Worm (Caenorhabditis elegans) whole organism, L2 larva: ENCODE results near the gene Y75B12A.2.
A peak's percentile ranks its signal among the peaks of the same experiment; 100 is the strongest.

Experiments used
- C34F6.9 ChIP-seq: fragments of 150-350 bp; optimal IDR thresholded peaks from 2 replicates; lab custom pipeline; 2014; ENCODE audit warnings: missing biosample characterization, missing genetic modification characterization
- F13H6.1 ChIP-seq: sonication (generic microtip); optimal IDR thresholded peaks from 2 replicates; lab custom pipeline; 2016; ENCODE audit warnings: missing genetic modification characterization, missing compliant biosample characterization
- R02D3.7 ChIP-seq: fragments of 150-350 bp; optimal IDR thresholded peaks from 2 replicates; lab custom pipeline; 2014; ENCODE audit warnings: missing biosample characterization, missing genetic modification characterization
- Y55F3AM.14 ChIP-seq: fragments of 200-800 bp; sonication (Bioruptor generic); optimal IDR thresholded peaks from 2 replicates; lab custom pipeline; 2018; ENCODE audit warnings: mild to moderate bottlenecking, missing genetic modification characterization, missing compliant biosample characterization
- alr-1 ChIP-seq: fragments of 150-350 bp; optimal IDR thresholded peaks from 2 replicates; lab custom pipeline; 2014; ENCODE audit warnings: missing biosample characterization, missing genetic modification characterization
- aly-2 ChIP-seq: fragments of 150-350 bp; optimal IDR thresholded peaks from 2 replicates; lab custom pipeline; 2014; ENCODE audit warnings: missing biosample characterization, missing genetic modification characterization
- blmp-1 ChIP-seq: sonication (generic microtip); optimal IDR thresholded peaks from 2 replicates; lab custom pipeline; 2017; ENCODE audit warnings: missing genetic modification characterization, mild to moderate bottlenecking, missing compliant biosample characterization, antibody characterized with exemption, moderate library complexity; ENCODE audit not compliant: insufficient read depth
- ceh-16 ChIP-seq: fragments of 150-350 bp; optimal IDR thresholded peaks from 2 replicates; lab custom pipeline; 2014; ENCODE audit warnings: missing biosample characterization, missing genetic modification characterization
- ceh-82 ChIP-seq: fragments of 150-350 bp; optimal IDR thresholded peaks from 2 replicates; lab custom pipeline; 2014; ENCODE audit warnings: missing biosample characterization, missing genetic modification characterization
- crh-2 ChIP-seq: sonication (generic microtip); optimal IDR thresholded peaks from 2 replicates; lab custom pipeline; 2017; ENCODE audit warnings: missing biosample characterization, missing genetic modification characterization
- dmd-4 ChIP-seq: sonication (generic microtip); optimal IDR thresholded peaks from 2 replicates; lab custom pipeline; 2017; ENCODE audit warnings: missing biosample characterization, missing genetic modification characterization
- elt-1 ChIP-seq: fragments of 150-350 bp; optimal IDR thresholded peaks from 2 replicates; lab custom pipeline; 2014; ENCODE audit warnings: missing biosample characterization, missing genetic modification characterization
- elt-3 ChIP-seq: sonication (generic microtip); optimal IDR thresholded peaks from 2 replicates; lab custom pipeline; 2017; ENCODE audit warnings: missing biosample characterization, missing genetic modification characterization
- fos-1 ChIP-seq: fragments of 150-350 bp; optimal IDR thresholded peaks from 2 replicates; lab custom pipeline; 2014; ENCODE audit warnings: missing biosample characterization, missing genetic modification characterization
- gmeb-1 ChIP-seq: fragments of 150-350 bp; optimal IDR thresholded peaks from 2 replicates; lab custom pipeline; 2014; ENCODE audit warnings: missing biosample characterization, missing genetic modification characterization
- lin-11 ChIP-seq: fragments of 150-350 bp; sonication (generic microtip); optimal IDR thresholded peaks from 2 replicates; lab custom pipeline; 2014; ENCODE audit warnings: missing biosample characterization, missing genetic modification characterization, inconsistent platforms, mixed read lengths
- lin-13 ChIP-seq: fragments of 150-350 bp; optimal IDR thresholded peaks from 2 replicates; lab custom pipeline; 2014; ENCODE audit warnings: missing biosample characterization, missing genetic modification reagents, missing genetic modification characterization
- lin-39 ChIP-seq: fragments of 150-350 bp; optimal IDR thresholded peaks from 2 replicates; lab custom pipeline; 2014; ENCODE audit warnings: missing biosample characterization, missing genetic modification reagents, missing genetic modification characterization
- lsy-2 ChIP-seq, 2 experiments: fragments of 150-350 bp in 1 of 2; sonication (generic microtip) in 1 of 2; optimal IDR thresholded peaks; 2 replicates each; lab custom pipeline; 2014 to 2017; ENCODE audit warnings: missing biosample characterization in 2 of 2, missing genetic modification characterization in 2 of 2
- mab-5 ChIP-seq: fragments of 150-350 bp; optimal IDR thresholded peaks from 2 replicates; lab custom pipeline; 2014; ENCODE audit warnings: missing biosample characterization, missing genetic modification characterization
- mdl-1 ChIP-seq, 2 experiments: fragments of 150-350 bp in 1 of 2; sonication (generic microtip) in 1 of 2; optimal IDR thresholded peaks; 2 replicates each; lab custom pipeline; 2017; ENCODE audit warnings: missing biosample characterization in 2 of 2, missing genetic modification characterization in 2 of 2
- nhr-10 ChIP-seq: sonication (generic microtip); optimal IDR thresholded peaks from 2 replicates; lab custom pipeline; 2017; ENCODE audit warnings: missing biosample characterization, missing genetic modification characterization
- nhr-11 ChIP-seq: fragments of 150-350 bp; optimal IDR thresholded peaks from 2 replicates; lab custom pipeline; 2014; ENCODE audit warnings: missing biosample characterization, missing genetic modification characterization
- nhr-12 ChIP-seq: fragments of 150-350 bp; optimal IDR thresholded peaks from 2 replicates; lab custom pipeline; 2014; ENCODE audit warnings: missing biosample characterization, missing genetic modification characterization
- nhr-129 ChIP-seq: fragments of 150-350 bp; optimal IDR thresholded peaks from 2 replicates; lab custom pipeline; 2014; ENCODE audit warnings: missing biosample characterization, missing genetic modification characterization
- nhr-21 ChIP-seq: fragments of 150-350 bp; optimal IDR thresholded peaks from 2 replicates; lab custom pipeline; 2014; ENCODE audit warnings: missing biosample characterization, missing genetic modification characterization
- nhr-23 ChIP-seq: fragments of 150-350 bp; optimal IDR thresholded peaks from 2 replicates; lab custom pipeline; 2014; ENCODE audit warnings: missing biosample characterization, missing genetic modification reagents, missing genetic modification characterization
- nhr-237 ChIP-seq: fragments of 150-350 bp; optimal IDR thresholded peaks from 2 replicates; lab custom pipeline; 2014; ENCODE audit warnings: missing biosample characterization, missing genetic modification characterization
- nhr-25 ChIP-seq: fragments of 150-350 bp; sonication (generic microtip); optimal IDR thresholded peaks from 3 replicates; lab custom pipeline; 2014; ENCODE audit warnings: missing biosample characterization, missing genetic modification characterization
- nhr-6 ChIP-seq: fragments of 150-350 bp; optimal IDR thresholded peaks from 2 replicates; lab custom pipeline; 2014; ENCODE audit warnings: missing biosample characterization, missing genetic modification characterization
- nhr-77 ChIP-seq: fragments of 150-350 bp; optimal IDR thresholded peaks from 2 replicates; lab custom pipeline; 2014; ENCODE audit warnings: missing biosample characterization, missing genetic modification characterization
- sem-4 ChIP-seq: fragments of 150-350 bp; optimal IDR thresholded peaks from 2 replicates; lab custom pipeline; 2014; ENCODE audit warnings: missing biosample characterization, missing genetic modification reagents, missing genetic modification characterization
- skn-1 ChIP-seq: sonication (generic microtip); optimal IDR thresholded peaks from 2 replicates; lab custom pipeline; 2017; ENCODE audit warnings: missing biosample characterization, missing genetic modification characterization
- sma-3 ChIP-seq: sonication (generic microtip); optimal IDR thresholded peaks from 2 replicates; lab custom pipeline; 2016; ENCODE audit warnings: missing genetic modification reagents, missing genetic modification characterization, missing compliant biosample characterization
- sma-9 ChIP-seq, 2 experiments: fragments of 150-350 bp in 1 of 2; sonication (generic microtip) in 1 of 2; optimal IDR thresholded peaks; 2 replicates each; lab custom pipeline; 2014 to 2016; ENCODE audit warnings: missing genetic modification characterization in 2 of 2, mild to moderate bottlenecking in 1 of 2, missing biosample characterization in 1 of 2, missing compliant biosample characterization in 1 of 2, missing genetic modification reagents in 1 of 2, moderate library complexity in 1 of 2
- unc-55 ChIP-seq: fragments of 150-350 bp; sonication (generic microtip); optimal IDR thresholded peaks from 3 replicates; lab custom pipeline; 2014; ENCODE audit warnings: missing biosample characterization, missing genetic modification reagents, missing genetic modification characterization
- unc-62 ChIP-seq: fragments of 150-350 bp; optimal IDR thresholded peaks from 2 replicates; lab custom pipeline; 2014; ENCODE audit warnings: missing biosample characterization, missing genetic modification reagents, missing genetic modification characterization
- ztf-11 ChIP-seq: sonication (generic microtip); optimal IDR thresholded peaks from 2 replicates; lab custom pipeline; 2017; ENCODE audit warnings: missing biosample characterization, missing genetic modification characterization
- ztf-4 ChIP-seq: fragments of 150-350 bp; optimal IDR thresholded peaks from 2 replicates; lab custom pipeline; 2014; ENCODE audit warnings: missing biosample characterization, missing genetic modification characterization

The Y75B12A.2 gene

ce11 chrV:15152010-15152409 is 42.6 kb downstream of the Y75B12A.2 start:
- TF ChIP-seq C34F6.9 (tag; lab: Kevin White, UChicago) (no peak), nhr-10 (no peak), sma-9 (GFP tag; optimal IDR thresholded peaks at IDR 0.05; lab: Kevin White, UChicago) (no peak), sma-9 (tag; optimal IDR thresholded peaks at IDR 0.05; lab: Kevin White, UChicago) (no peak), unc-62 (GFP tag; lab: Kevin White, UChicago) (no peak), nhr-129 (tag; lab: Kevin White, UChicago) (no peak), alr-1 (no peak), dmd-4 (tag; lab: Kevin White, UChicago) (no peak), lin-13 (no peak), Y55F3AM.14 (GFP tag; lab: Kevin White, UChicago) (no peak), nhr-12 (tag; lab: Kevin White, UChicago) (no peak), R02D3.7 (tag; lab: Kevin White, UChicago) (no peak), ztf-4 (tag; lab: Kevin White, UChicago) (no peak), skn-1 (no peak), lsy-2 (tag; optimal IDR thresholded peaks at IDR 0.05; lab: Kevin White, UChicago) (no peak), mdl-1 (tag; optimal IDR thresholded peaks at IDR 0.05; lab: Kevin White, UChicago) (no peak), aly-2 (tag; lab: Kevin White, UChicago) (no peak), nhr-6 (tag; lab: Kevin White, UChicago) (no peak)

- TF ChIP-seq F13H6.1 (tag; lab: Kevin White, UChicago): no peak
- TF ChIP-seq lin-39 (tag; lab: Kevin White, UChicago): no peak
- TF ChIP-seq Y55F3AM.14 (GFP tag; lab: Kevin White, UChicago): no peak
- TF ChIP-seq nhr-11 (tag; lab: Kevin White, UChicago): no peak
- TF ChIP-seq gmeb-1 (tag; lab: Kevin White, UChicago): no peak
- no peak for TF ChIP-seq nhr-23
- TF ChIP-seq nhr-237: no peak
- no peak for TF ChIP-seq unc-62 (GFP tag; lab: Kevin White, UChicago)
- no peak for TF ChIP-seq elt-1 (tag; lab: Kevin White, UChicago)
- no peak for TF ChIP-seq nhr-6 (tag; lab: Kevin White, UChicago)
- no peak for TF ChIP-seq mdl-1 (tag; optimal IDR thresholded peaks at IDR 0.05; lab: Kevin White, UChicago)
- TF ChIP-seq lsy-2 (tag; optimal IDR thresholded peaks at IDR 0.05; lab: Kevin White, UChicago): no peak
- TF ChIP-seq mab-5: no peak
- TF ChIP-seq crh-2: no peak
- TF ChIP-seq sma-9 (GFP tag; optimal IDR thresholded peaks at IDR 0.05; lab: Kevin White, UChicago): no peak
- TF ChIP-seq sma-9 (tag; optimal IDR thresholded peaks at IDR 0.05; lab: Kevin White, UChicago): no peak
- no peak for TF ChIP-seq blmp-1 (tag; lab: Kevin White, UChicago)
- TF ChIP-seq ceh-82 (tag; lab: Kevin White, UChicago): no peak
- no peak for TF ChIP-seq lin-11
- no peak for TF ChIP-seq nhr-21 (tag; lab: Kevin White, UChicago)
- TF ChIP-seq ceh-16: no peak
These were observed 43.9 kb downstream of the Y75B12A.2 start, which contains the start of gene srh-55 for ce11 chrV:15153277-15153676. TSS of gene srh-55 (plus strand) at chrV:15153577.

ce11 chrV:15156504-15156903 is 47.1 kb downstream of the Y75B12A.2 start:
- no peak for TF ChIP-seq nhr-77 (tag; lab: Kevin White, UChicago)
- peak; percentile 22 for TF ChIP-seq sma-3
- TF ChIP-seq R02D3.7 (tag; lab: Kevin White, UChicago): no peak
- TF ChIP-seq elt-3: no peak
- TF ChIP-seq fos-1 (tag; lab: Kevin White, UChicago): peak; percentile 8

ce11 chrV:15158691-15159090 is 49.3 kb downstream of the Y75B12A.2 start, which contains the start of gene str-45:
TSS of gene str-45 (plus strand) at chrV:15158991.
- TF ChIP-seq mdl-1 (tag; optimal IDR thresholded peaks at IDR 0.05; lab: Kevin White, UChicago) (no peak), nhr-6 (tag; lab: Kevin White, UChicago) (no peak), nhr-25 (tag; lab: Kevin White, UChicago) (no peak), unc-55 (no peak), sem-4 (tag; lab: Kevin White, UChicago) (no peak), dmd-4 (tag; lab: Kevin White, UChicago) (no peak), ztf-11 (tag; lab: Kevin White, UChicago) (no peak), unc-62 (GFP tag; lab: Kevin White, UChicago) (no peak), nhr-23 (no peak), elt-3 (no peak), ztf-4 (tag; lab: Kevin White, UChicago) (no peak), nhr-12 (tag; lab: Kevin White, UChicago) (no peak), nhr-77 (tag; lab: Kevin White, UChicago) (no peak)
